Worm (Caenorhabditis elegans) whole organism, L3 larva: ENCODE measurements around the gene rpy-1.

Experiments
- elt-1 ChIP-seq: fragments of 150-350 bp; optimal IDR thresholded peaks from 2 replicates; lab custom pipeline; 2014; ENCODE audit warnings: missing biosample characterization, missing genetic modification characterization
- lsy-12 ChIP-seq: sonication (generic microtip); optimal IDR thresholded peaks from 2 replicates; lab custom pipeline; 2016; ENCODE audit warnings: mild to moderate bottlenecking, missing genetic modification characterization, missing compliant biosample characterization
- nhr-23 ChIP-seq: fragments of 150-350 bp; optimal IDR thresholded peaks from 2 replicates; lab custom pipeline; 2014; ENCODE audit warnings: missing biosample characterization, missing genetic modification reagents, missing genetic modification characterization
- nhr-237 ChIP-seq: fragments of 150-350 bp; optimal IDR thresholded peaks from 2 replicates; lab custom pipeline; 2014; ENCODE audit warnings: missing biosample characterization, missing genetic modification characterization
- nhr-76 ChIP-seq: fragments of 150-350 bp; sonication (generic microtip); optimal IDR thresholded peaks from 5 replicates; lab custom pipeline; 2014; ENCODE audit warnings: missing biosample characterization, missing genetic modification characterization
- pqm-1 ChIP-seq: fragments of 150-350 bp; optimal IDR thresholded peaks from 2 replicates; lab custom pipeline; 2017; ENCODE audit warnings: missing biosample characterization, missing genetic modification characterization, inconsistent platforms
- skn-1 ChIP-seq: fragments of 150-350 bp; optimal IDR thresholded peaks from 2 replicates; lab custom pipeline; 2014; ENCODE audit warnings: missing biosample characterization, missing genetic modification characterization
- zag-1 ChIP-seq: fragments of 150-350 bp; optimal IDR thresholded peaks from 2 replicates; lab custom pipeline; 2014; ENCODE audit warnings: missing biosample characterization, missing genetic modification characterization

DNA sequence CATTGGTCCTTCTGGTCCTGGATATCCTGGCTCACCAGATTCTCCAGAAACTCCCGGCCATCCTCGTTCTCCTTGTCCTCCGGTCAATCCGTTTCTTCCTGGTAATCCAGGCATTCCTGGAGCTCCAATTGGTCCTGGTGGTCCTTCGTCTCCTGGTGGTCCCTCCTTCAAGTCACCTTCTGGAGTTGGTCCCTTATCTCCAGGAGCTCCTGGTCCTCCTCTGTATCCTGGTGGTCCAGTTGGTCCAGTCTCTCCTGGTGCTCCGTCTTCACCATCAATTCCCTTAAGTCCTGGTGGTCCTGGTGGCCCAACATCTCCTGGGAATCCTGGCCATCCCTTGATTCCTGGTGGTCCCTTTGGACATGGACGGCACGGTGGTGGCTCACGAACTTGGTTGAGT, 5.2 kb upstream of the rpy-1 start:
- TF ChIP-seq elt-1 (no peak), nhr-237 (tag; lab: Kevin White, UChicago) (no peak), nhr-23 (tag; lab: Kevin White, UChicago) (no peak), lsy-12 (tag; lab: Kevin White, UChicago) (no peak), zag-1 (tag; lab: Kevin White, UChicago) (no peak), nhr-76 (no peak), skn-1 (tag; lab: Kevin White, UChicago) (no peak), pqm-1 (no peak)
